Worm (Caenorhabditis elegans): ENCODE measurements around the gene C10B5.3.
"Not testable (repeated sequence)": the region's sequence is repeated elsewhere in the genome, so short reads cannot be mapped to it uniquely, and the experiment has no call there.

The C10B5.3 gene

ce11 chrV:8580961-8581360 lies 7.0 kb downstream of the C10B5.3 start, which contains the start of gene C10B5.1:
C10B5.1 (plus strand) TSS chrV:8581261.
- TF ChIP-seq lsy-2 (tag; optimal IDR thresholded peaks at IDR 0.05) (no peak), ham-2 (GFP tag; optimal IDR thresholded peaks at IDR 0.05) (no peak), lin-13 (tag; optimal IDR thresholded peaks at IDR 0.05) (no peak), nhr-28 (tag; optimal IDR thresholded peaks at IDR 0.05) (no peak), hlh-1 (tag; optimal IDR thresholded peaks at IDR 0.05) (no peak), mls-2 (tag; optimal IDR thresholded peaks at IDR 0.05) (no peak), ceh-43 (GFP tag; optimal IDR thresholded peaks at IDR 0.05) (no peak), nhr-76 (tag; optimal IDR thresholded peaks at IDR 0.05) (no peak), tbx-8 (GFP tag; optimal IDR thresholded peaks at IDR 0.05) (no peak), elt-1 (tag; optimal IDR thresholded peaks at IDR 0.05; ENCODE audit: borderline replicate concordance, insufficient read depth) (no peak), ztf-11 (tag; optimal IDR thresholded peaks at IDR 0.05) (no peak), ces-1 (GFP tag; optimal IDR thresholded peaks at IDR 0.05) (no peak), M03D4.4 (tag; optimal IDR thresholded peaks at IDR 0.05) (no peak), nhr-12 (tag; optimal IDR thresholded peaks at IDR 0.05) (no peak), mep-1 (tag; optimal IDR thresholded peaks at IDR 0.05) (no peak), lin-32 (GFP tag; optimal IDR thresholded peaks at IDR 0.05) (no peak), mab-5 (tag; optimal IDR thresholded peaks at IDR 0.05) (no peak), nhr-237 (tag; optimal IDR thresholded peaks at IDR 0.05) (no peak)

- TF ChIP-seq mls-2, sptf-1, ztf-11 (tag; optimal IDR thresholded peaks at IDR 0.05): not testable (repeated sequence)
Measured at ce11 chrV:8574762-8575161, 13.2 kb downstream of the C10B5.3 start, which contains the start of gene F25G6.1. F25G6.1 (plus strand) TSS chrV:8575062.

- TF ChIP-seq elt-3 (tag; optimal IDR thresholded peaks at IDR 0.05) (no peak), sptf-1 (tag; optimal IDR thresholded peaks at IDR 0.05) (no peak), hlh-1 (tag; optimal IDR thresholded peaks at IDR 0.05) (no peak), lsy-2 (tag; optimal IDR thresholded peaks at IDR 0.05) (peak; percentile 35), lin-13 (tag; optimal IDR thresholded peaks at IDR 0.05) (peak; percentile 45)
Measured at ce11 chrV:8569841-8570361, 18.1 kb downstream of the C10B5.3 start, which contains the start of the genes F25G6.9 and symk-1. F25G6.9 (minus strand) TSS chrV:8570000. symk-1 (plus strand) TSS chrV:8570311.

- TF ChIP-seq mls-2 (tag; optimal IDR thresholded peaks at IDR 0.05) (no peak), flh-1 (GFP tag; optimal IDR thresholded peaks at IDR 0.05) (no peak), snpc-4 (tag; optimal IDR thresholded peaks at IDR 0.05) (no peak), unc-39 (tag; optimal IDR thresholded peaks at IDR 0.05) (no peak), elt-1 (tag; optimal IDR thresholded peaks at IDR 0.05; ENCODE audit: borderline replicate concordance, insufficient read depth) (no peak), nhr-28 (tag; optimal IDR thresholded peaks at IDR 0.05) (no peak), drap-1 (GFP tag; optimal IDR thresholded peaks at IDR 0.05) (no peak), mab-5 (tag; optimal IDR thresholded peaks at IDR 0.05) (no peak), nhr-12 (tag; optimal IDR thresholded peaks at IDR 0.05) (no peak), bed-3 (GFP tag; optimal IDR thresholded peaks at IDR 0.05) (no peak), cnd-1 (tag; optimal IDR thresholded peaks at IDR 0.05) (no peak), zip-8 (tag; optimal IDR thresholded peaks at IDR 0.05) (no peak), tbx-8 (GFP tag; optimal IDR thresholded peaks at IDR 0.05) (no peak), ztf-11 (tag; optimal IDR thresholded peaks at IDR 0.05) (no peak), M03D4.4 (tag; optimal IDR thresholded peaks at IDR 0.05) (no peak), ces-1 (GFP tag; optimal IDR thresholded peaks at IDR 0.05) (no peak), nhr-76 (tag; optimal IDR thresholded peaks at IDR 0.05) (no peak), lin-32 (GFP tag; optimal IDR thresholded peaks at IDR 0.05) (no peak), lin-13 (tag; optimal IDR thresholded peaks at IDR 0.05) (no peak)
Measured at ce11 chrV:8569172-8569571, 18.8 kb downstream of the C10B5.3 start.

- no peak for TF ChIP-seq unc-62 (GFP tag; optimal IDR thresholded peaks at IDR 0.05)
- TF ChIP-seq nhr-28 (tag; optimal IDR thresholded peaks at IDR 0.05), result no peak
- no peak for TF ChIP-seq lin-32 (GFP tag; optimal IDR thresholded peaks at IDR 0.05)
- TF ChIP-seq nhr-76 (tag; optimal IDR thresholded peaks at IDR 0.05), result no peak
- TF ChIP-seq flh-1 (GFP tag; optimal IDR thresholded peaks at IDR 0.05), result no peak
Measured at ce11 chrV:8565075-8565474, 22.9 kb downstream of the C10B5.3 start, which contains the start of gene F25G6.8. F25G6.8 (minus strand) TSS chrV:8565175.

ce11 chrV:8560916-8561315 lies 27.1 kb downstream of the C10B5.3 start, which contains the start of gene acr-16:
acr-16 (plus strand) TSS chrV:8561216.
- TF ChIP-seq tbx-8 (GFP tag; optimal IDR thresholded peaks at IDR 0.05) (no peak), sptf-1 (tag; optimal IDR thresholded peaks at IDR 0.05) (no peak), hlh-1 (tag; optimal IDR thresholded peaks at IDR 0.05) (no peak), nhr-76 (tag; optimal IDR thresholded peaks at IDR 0.05) (no peak), mab-5 (tag; optimal IDR thresholded peaks at IDR 0.05) (no peak), M03D4.4 (tag; optimal IDR thresholded peaks at IDR 0.05) (no peak), ceh-43 (GFP tag; optimal IDR thresholded peaks at IDR 0.05) (no peak), ceh-83 (GFP tag; optimal IDR thresholded peaks at IDR 0.05) (no peak), bed-3 (GFP tag; optimal IDR thresholded peaks at IDR 0.05) (no peak), sem-2 (GFP tag; optimal IDR thresholded peaks at IDR 0.05) (no peak), snpc-4 (tag; optimal IDR thresholded peaks at IDR 0.05) (no peak), drap-1 (GFP tag; optimal IDR thresholded peaks at IDR 0.05) (no peak)
